Worm (Caenorhabditis elegans) whole organism, L2 larva: ENCODE data around the gene pes-23.

ENCODE experiments used
- C34F6.9 ChIP-seq: fragments of 150-350 bp; optimal IDR thresholded peaks from 2 replicates; lab custom pipeline; 2014; ENCODE audit warnings: missing biosample characterization, missing genetic modification characterization
- F13H6.1 ChIP-seq: sonication (generic microtip); optimal IDR thresholded peaks from 2 replicates; lab custom pipeline; 2016; ENCODE audit warnings: missing genetic modification characterization, missing compliant biosample characterization
- R02D3.7 ChIP-seq: fragments of 150-350 bp; optimal IDR thresholded peaks from 2 replicates; lab custom pipeline; 2014; ENCODE audit warnings: missing biosample characterization, missing genetic modification characterization
- Y55F3AM.14 ChIP-seq: fragments of 200-800 bp; sonication (Bioruptor generic); optimal IDR thresholded peaks from 2 replicates; lab custom pipeline; 2018; ENCODE audit warnings: mild to moderate bottlenecking, missing genetic modification characterization, missing compliant biosample characterization
- ZK546.5 ChIP-seq: sonication (generic microtip); optimal IDR thresholded peaks from 2 replicates; lab custom pipeline; 2017; ENCODE audit warnings: missing biosample characterization, missing genetic modification characterization
- alr-1 ChIP-seq: fragments of 150-350 bp; optimal IDR thresholded peaks from 2 replicates; lab custom pipeline; 2014; ENCODE audit warnings: missing biosample characterization, missing genetic modification characterization
- aly-2 ChIP-seq: fragments of 150-350 bp; optimal IDR thresholded peaks from 2 replicates; lab custom pipeline; 2014; ENCODE audit warnings: missing biosample characterization, missing genetic modification characterization
- ama-1 ChIP-seq: fragments of 150-350 bp; optimal IDR thresholded peaks from 2 replicates; lab custom pipeline; 2018; ENCODE audit warnings: inconsistent platforms
- blmp-1 ChIP-seq: sonication (generic microtip); optimal IDR thresholded peaks from 2 replicates; lab custom pipeline; 2017; ENCODE audit warnings: missing genetic modification characterization, mild to moderate bottlenecking, missing compliant biosample characterization, antibody characterized with exemption, moderate library complexity; ENCODE audit not compliant: insufficient read depth
- ceh-16 ChIP-seq: fragments of 150-350 bp; optimal IDR thresholded peaks from 2 replicates; lab custom pipeline; 2014; ENCODE audit warnings: missing biosample characterization, missing genetic modification characterization
- ceh-82 ChIP-seq: fragments of 150-350 bp; optimal IDR thresholded peaks from 2 replicates; lab custom pipeline; 2014; ENCODE audit warnings: missing biosample characterization, missing genetic modification characterization
- crh-2 ChIP-seq: sonication (generic microtip); optimal IDR thresholded peaks from 2 replicates; lab custom pipeline; 2017; ENCODE audit warnings: missing biosample characterization, missing genetic modification characterization
- dmd-4 ChIP-seq: sonication (generic microtip); optimal IDR thresholded peaks from 2 replicates; lab custom pipeline; 2017; ENCODE audit warnings: missing biosample characterization, missing genetic modification characterization
- egl-27 ChIP-seq: sonication (generic microtip); optimal IDR thresholded peaks from 3 replicates; lab custom pipeline; 2017; ENCODE audit warnings: missing biosample characterization, missing genetic modification reagents, missing genetic modification characterization
- elt-1 ChIP-seq: fragments of 150-350 bp; optimal IDR thresholded peaks from 2 replicates; lab custom pipeline; 2014; ENCODE audit warnings: missing biosample characterization, missing genetic modification characterization
- elt-3 ChIP-seq: sonication (generic microtip); optimal IDR thresholded peaks from 2 replicates; lab custom pipeline; 2017; ENCODE audit warnings: missing biosample characterization, missing genetic modification characterization
- fos-1 ChIP-seq: fragments of 150-350 bp; optimal IDR thresholded peaks from 2 replicates; lab custom pipeline; 2014; ENCODE audit warnings: missing biosample characterization, missing genetic modification characterization
- gmeb-1 ChIP-seq: fragments of 150-350 bp; optimal IDR thresholded peaks from 2 replicates; lab custom pipeline; 2014; ENCODE audit warnings: missing biosample characterization, missing genetic modification characterization
- lin-11 ChIP-seq: fragments of 150-350 bp; sonication (generic microtip); optimal IDR thresholded peaks from 2 replicates; lab custom pipeline; 2014; ENCODE audit warnings: missing biosample characterization, missing genetic modification characterization, inconsistent platforms, mixed read lengths
- lin-13 ChIP-seq: fragments of 150-350 bp; optimal IDR thresholded peaks from 2 replicates; lab custom pipeline; 2014; ENCODE audit warnings: missing biosample characterization, missing genetic modification reagents, missing genetic modification characterization
- lin-39 ChIP-seq: fragments of 150-350 bp; optimal IDR thresholded peaks from 2 replicates; lab custom pipeline; 2014; ENCODE audit warnings: missing biosample characterization, missing genetic modification reagents, missing genetic modification characterization
- lsy-2 ChIP-seq, 2 experiments: fragments of 150-350 bp in 1 of 2; sonication (generic microtip) in 1 of 2; optimal IDR thresholded peaks; 2 replicates each; lab custom pipeline; 2014 to 2017; ENCODE audit warnings: missing biosample characterization in 2 of 2, missing genetic modification characterization in 2 of 2
- mab-5 ChIP-seq: fragments of 150-350 bp; optimal IDR thresholded peaks from 2 replicates; lab custom pipeline; 2014; ENCODE audit warnings: missing biosample characterization, missing genetic modification characterization
- mbf-1 ChIP-seq: sonication (generic microtip); optimal IDR thresholded peaks from 2 replicates; lab custom pipeline; 2017; ENCODE audit warnings: missing biosample characterization, missing genetic modification characterization
- mdl-1 ChIP-seq, 2 experiments: fragments of 150-350 bp in 1 of 2; sonication (generic microtip) in 1 of 2; optimal IDR thresholded peaks; 2 replicates each; lab custom pipeline; 2017; ENCODE audit warnings: missing biosample characterization in 2 of 2, missing genetic modification characterization in 2 of 2
- nhr-10 ChIP-seq: sonication (generic microtip); optimal IDR thresholded peaks from 2 replicates; lab custom pipeline; 2017; ENCODE audit warnings: missing biosample characterization, missing genetic modification characterization
- nhr-11 ChIP-seq: fragments of 150-350 bp; optimal IDR thresholded peaks from 2 replicates; lab custom pipeline; 2014; ENCODE audit warnings: missing biosample characterization, missing genetic modification characterization
- nhr-12 ChIP-seq: fragments of 150-350 bp; optimal IDR thresholded peaks from 2 replicates; lab custom pipeline; 2014; ENCODE audit warnings: missing biosample characterization, missing genetic modification characterization
- nhr-129 ChIP-seq: fragments of 150-350 bp; optimal IDR thresholded peaks from 2 replicates; lab custom pipeline; 2014; ENCODE audit warnings: missing biosample characterization, missing genetic modification characterization
- nhr-21 ChIP-seq: fragments of 150-350 bp; optimal IDR thresholded peaks from 2 replicates; lab custom pipeline; 2014; ENCODE audit warnings: missing biosample characterization, missing genetic modification characterization
- nhr-23 ChIP-seq: fragments of 150-350 bp; optimal IDR thresholded peaks from 2 replicates; lab custom pipeline; 2014; ENCODE audit warnings: missing biosample characterization, missing genetic modification reagents, missing genetic modification characterization
- nhr-237 ChIP-seq: fragments of 150-350 bp; optimal IDR thresholded peaks from 2 replicates; lab custom pipeline; 2014; ENCODE audit warnings: missing biosample characterization, missing genetic modification characterization
- nhr-25 ChIP-seq: fragments of 150-350 bp; sonication (generic microtip); optimal IDR thresholded peaks from 3 replicates; lab custom pipeline; 2014; ENCODE audit warnings: missing biosample characterization, missing genetic modification characterization
- nhr-6 ChIP-seq: fragments of 150-350 bp; optimal IDR thresholded peaks from 2 replicates; lab custom pipeline; 2014; ENCODE audit warnings: missing biosample characterization, missing genetic modification characterization
- nhr-77 ChIP-seq: fragments of 150-350 bp; optimal IDR thresholded peaks from 2 replicates; lab custom pipeline; 2014; ENCODE audit warnings: missing biosample characterization, missing genetic modification characterization
- peb-1 ChIP-seq: fragments of 150-350 bp; optimal IDR thresholded peaks from 2 replicates; lab custom pipeline; 2014; ENCODE audit warnings: missing biosample characterization, missing genetic modification characterization
- sem-4 ChIP-seq: fragments of 150-350 bp; optimal IDR thresholded peaks from 2 replicates; lab custom pipeline; 2014; ENCODE audit warnings: missing biosample characterization, missing genetic modification reagents, missing genetic modification characterization
- skn-1 ChIP-seq: sonication (generic microtip); optimal IDR thresholded peaks from 2 replicates; lab custom pipeline; 2017; ENCODE audit warnings: missing biosample characterization, missing genetic modification characterization
- sma-3 ChIP-seq: sonication (generic microtip); optimal IDR thresholded peaks from 2 replicates; lab custom pipeline; 2016; ENCODE audit warnings: missing genetic modification reagents, missing genetic modification characterization, missing compliant biosample characterization
- sma-9 ChIP-seq, 2 experiments: fragments of 150-350 bp in 1 of 2; sonication (generic microtip) in 1 of 2; optimal IDR thresholded peaks; 2 replicates each; lab custom pipeline; 2014 to 2016; ENCODE audit warnings: missing genetic modification characterization in 2 of 2, mild to moderate bottlenecking in 1 of 2, missing biosample characterization in 1 of 2, missing compliant biosample characterization in 1 of 2, missing genetic modification reagents in 1 of 2, moderate library complexity in 1 of 2
- snpc-4 ChIP-seq: fragments of 150-350 bp; optimal IDR thresholded peaks from 2 replicates; lab custom pipeline; 2014; ENCODE audit warnings: missing biosample characterization, missing genetic modification characterization
- unc-39 ChIP-seq: fragments of 150-350 bp; optimal IDR thresholded peaks from 2 replicates; lab custom pipeline; 2014; ENCODE audit warnings: missing biosample characterization, missing genetic modification characterization
- unc-55 ChIP-seq: fragments of 150-350 bp; sonication (generic microtip); optimal IDR thresholded peaks from 3 replicates; lab custom pipeline; 2014; ENCODE audit warnings: missing biosample characterization, missing genetic modification reagents, missing genetic modification characterization
- unc-62 ChIP-seq: fragments of 150-350 bp; optimal IDR thresholded peaks from 2 replicates; lab custom pipeline; 2014; ENCODE audit warnings: missing biosample characterization, missing genetic modification reagents, missing genetic modification characterization
- zag-1 ChIP-seq: fragments of 150-350 bp; optimal IDR thresholded peaks from 2 replicates; lab custom pipeline; 2014; ENCODE audit warnings: missing biosample characterization, missing genetic modification characterization
- ztf-1 ChIP-seq: fragments of 200-800 bp; sonication (Bioruptor generic); conservative IDR thresholded peaks from 2 replicates; pipeline ENCODE4 v1.3.6; 2022; ENCODE audit warnings: missing genetic modification characterization, missing compliant biosample characterization
- ztf-11 ChIP-seq: sonication (generic microtip); optimal IDR thresholded peaks from 2 replicates; lab custom pipeline; 2017; ENCODE audit warnings: missing biosample characterization, missing genetic modification characterization
- ztf-4 ChIP-seq: fragments of 150-350 bp; optimal IDR thresholded peaks from 2 replicates; lab custom pipeline; 2014; ENCODE audit warnings: missing biosample characterization, missing genetic modification characterization

The pes-23 gene

ce11 chrX:6865839-6866238, 35.3 kb upstream of the pes-23 start, which contains the start of gene odr-10:
Gene odr-10, minus strand, starts transcription at chrX:6865939.
- no peak for TF ChIP-seq skn-1 (tag; lab: Kevin White, UChicago)
- TF ChIP-seq lsy-2 (tag; optimal IDR thresholded peaks at IDR 0.05; lab: Kevin White, UChicago) = no peak
- TF ChIP-seq peb-1 (tag; lab: Kevin White, UChicago) = no peak
- TF ChIP-seq ama-1 (lab: Kevin White, UChicago) = no peak

ce11 chrX:6866900-6867299, 34.3 kb upstream of the pes-23 start:
- TF ChIP-seq blmp-1 = no peak
- TF ChIP-seq lin-11 (tag; lab: Kevin White, UChicago) = no peak
- TF ChIP-seq aly-2 (tag; lab: Kevin White, UChicago) = no peak
- no peak for TF ChIP-seq R02D3.7
- TF ChIP-seq nhr-25 = no peak
- TF ChIP-seq, all 48 proteins: peak for 0

- TF ChIP-seq zag-1 = no peak
- no peak for TF ChIP-seq blmp-1
- no peak for TF ChIP-seq mbf-1 (tag; lab: Kevin White, UChicago)
- TF ChIP-seq ama-1 (lab: Kevin White, UChicago) = no peak
- no peak for TF ChIP-seq lsy-2 (tag; optimal IDR thresholded peaks at IDR 0.05; lab: Kevin White, UChicago)
- TF ChIP-seq elt-1 (tag; lab: Kevin White, UChicago) = no peak
- no peak for TF ChIP-seq lin-39 (tag; lab: Kevin White, UChicago)
- TF ChIP-seq ceh-82 (tag; lab: Kevin White, UChicago) = no peak
- TF ChIP-seq ztf-11 (tag; lab: Kevin White, UChicago) = no peak
- TF ChIP-seq nhr-237 (tag; lab: Kevin White, UChicago) = no peak
- no peak for TF ChIP-seq snpc-4 (tag; lab: Kevin White, UChicago)
- no peak for TF ChIP-seq R02D3.7
- TF ChIP-seq nhr-23 (tag; lab: Kevin White, UChicago) = no peak
- peak; percentile 40 for TF ChIP-seq F13H6.1 (tag; lab: Kevin White, UChicago)
- peak; percentile 47 for TF ChIP-seq egl-27 (tag; lab: Kevin White, UChicago)
- no peak for TF ChIP-seq lin-11 (tag; lab: Kevin White, UChicago)
- peak; percentile 82 for TF ChIP-seq sma-9 (GFP tag; optimal IDR thresholded peaks at IDR 0.05; lab: Kevin White, UChicago)
- no peak for TF ChIP-seq sma-9 (tag; optimal IDR thresholded peaks at IDR 0.05; lab: Kevin White, UChicago)
- no peak for TF ChIP-seq nhr-25
- no peak for TF ChIP-seq alr-1 (tag; lab: Kevin White, UChicago)
- peak; percentile 66 for TF ChIP-seq nhr-129 (tag; lab: Kevin White, UChicago)
- TF ChIP-seq fos-1 (tag; lab: Kevin White, UChicago) = peak; percentile 59
- TF ChIP-seq nhr-77 (tag; lab: Kevin White, UChicago) = no peak
- TF ChIP-seq sem-4 = no peak
- peak; percentile 63 for TF ChIP-seq sma-3 (GFP tag; lab: Kevin White, UChicago)
- peak; percentile 62 for TF ChIP-seq Y55F3AM.14
- no peak for TF ChIP-seq nhr-6 (tag; lab: Kevin White, UChicago)
- peak; percentile 11 for TF ChIP-seq nhr-21
- TF ChIP-seq nhr-10 (tag; lab: Kevin White, UChicago) = no peak
- TF ChIP-seq peb-1 (tag; lab: Kevin White, UChicago) = no peak
- TF ChIP-seq unc-62 (GFP tag; lab: Kevin White, UChicago) = no peak
- no peak for TF ChIP-seq elt-3 (tag; lab: Kevin White, UChicago)
- TF ChIP-seq mab-5 (tag; lab: Kevin White, UChicago) = no peak
- no peak for TF ChIP-seq unc-55 (GFP tag; lab: Kevin White, UChicago)
- TF ChIP-seq lin-13 (GFP tag; lab: Kevin White, UChicago) = peak; percentile 31
- TF ChIP-seq ZK546.5 (tag; lab: Kevin White, UChicago) = no peak
- no peak for TF ChIP-seq unc-39
- peak; percentile 66 for TF ChIP-seq crh-2 (tag; lab: Kevin White, UChicago)
- no peak for TF ChIP-seq gmeb-1 (tag; lab: Kevin White, UChicago)
- TF ChIP-seq skn-1 (tag; lab: Kevin White, UChicago) = no peak
- no peak for TF ChIP-seq mdl-1 (tag; optimal IDR thresholded peaks at IDR 0.05; lab: Kevin White, UChicago)
- TF ChIP-seq nhr-11 = no peak
- TF ChIP-seq aly-2 (tag; lab: Kevin White, UChicago) = no peak
- no peak for TF ChIP-seq ztf-1 (GFP tag; lab: Robert Waterston, UW)
- no peak for TF ChIP-seq ztf-4 (tag; lab: Kevin White, UChicago)
- no peak for TF ChIP-seq dmd-4
- no peak for TF ChIP-seq ceh-16 (tag; lab: Kevin White, UChicago)
- peak; percentile 10 for TF ChIP-seq C34F6.9
- TF ChIP-seq nhr-12 (tag; lab: Kevin White, UChicago) = no peak
These were observed 33.5 kb upstream of the pes-23 start for ce11 chrX:6867707-6868106.
